Worm (Caenorhabditis elegans): ENCODE data around the gene madd-2.

ce11 chrV:1207589-1207988 lies 27.7 kb downstream of the madd-2 start, which contains the start of gene Y50D4A.1:
- TF ChIP-seq tra-4 (tag; optimal IDR thresholded peaks at IDR 0.05) (no peak), aly-1 (tag; optimal IDR thresholded peaks at IDR 0.05) (no peak), ceh-13 (GFP tag; optimal IDR thresholded peaks at IDR 0.05) (no peak), hnd-1 (tag; optimal IDR thresholded peaks at IDR 0.05) (no peak), flt-1 (GFP tag; IDR thresholded peaks at IDR 0.05) (no peak), ama-1 (optimal IDR thresholded peaks at IDR 0.05) (no peak), ceh-36 (tag; optimal IDR thresholded peaks at IDR 0.05) (no peak), hmg-4 (GFP tag; optimal IDR thresholded peaks at IDR 0.05) (no peak), pes-1 (GFP tag; IDR thresholded peaks at IDR 0.05) (no peak), F13C5.2 (tag; optimal IDR thresholded peaks at IDR 0.05) (no peak), scrt-1 (GFP tag; IDR thresholded peaks at IDR 0.05) (no peak)

Data from whole organism, early embryonic.